Fruit fly (Drosophila melanogaster) whole organism, wandering third instar larva: Measurements from ENCODE around the gene CG2218.
A peak's percentile ranks its signal among the peaks of the same experiment; 100 is the strongest.

ENCODE experiments used
- CG32264 ChIP-seq: fragments of 200-800 bp; sonication (Bioruptor generic); optimal IDR thresholded peaks from 2 replicates; lab custom pipeline; 2016; ENCODE audit warnings: missing biosample characterization, missing genetic modification characterization
- CG9705 ChIP-seq: fragments of 200-800 bp; sonication (Bioruptor generic); optimal IDR thresholded peaks from 2 replicates; lab custom pipeline; 2018; ENCODE audit warnings: missing biosample characterization, mild to moderate bottlenecking, missing genetic modification characterization
- CrebA ChIP-seq: fragments of 200-800 bp; sonication (Bioruptor generic); optimal IDR thresholded peaks from 2 replicates; lab custom pipeline; 2016; ENCODE audit warnings: missing biosample characterization, mild to moderate bottlenecking, missing genetic modification characterization, borderline replicate concordance
- Dif ChIP-seq: fragments of 200-275, 200-300 bp; sonication (Bioruptor generic); optimal IDR thresholded peaks from 2 replicates; lab custom pipeline; 2018; ENCODE audit warnings: missing biosample characterization, missing genetic modification characterization; ENCODE audit not compliant: partially characterized antibody
- Mio ChIP-seq: sonication (Bioruptor generic); optimal IDR thresholded peaks from 2 replicates; lab custom pipeline; 2016; ENCODE audit warnings: missing biosample characterization, missing genetic modification characterization
- brk ChIP-seq: fragments of 200-800 bp; sonication (Bioruptor generic); optimal IDR thresholded peaks from 2 replicates; lab custom pipeline; 2016; ENCODE audit warnings: missing biosample characterization, mild to moderate bottlenecking, missing genetic modification characterization
- dl ChIP-seq, 2 experiments: fragments of 175-275, 200-275 bp in 1 of 2; fragments of 200-275 bp in 1 of 2; sonication (Bioruptor generic); optimal IDR thresholded peaks; lab custom pipeline; 2018; ENCODE audit warnings: mild to moderate bottlenecking in 2 of 2, missing biosample characterization in 2 of 2, missing genetic modification characterization in 2 of 2, moderate library complexity in 2 of 2; ENCODE audit not compliant: partially characterized antibody in 2 of 2, insufficient read depth in 1 of 2
- foxo ChIP-seq, 2 experiments: fragments of 200-800 bp; sonication (Bioruptor generic); optimal IDR thresholded peaks; 2 replicates in 1 of 2; 3 replicates in 1 of 2; lab custom pipeline; 2016 to 2017; ENCODE audit warnings: missing biosample characterization in 2 of 2, missing genetic modification characterization in 2 of 2
- fru ChIP-seq: fragments of 200-800 bp; sonication (Bioruptor generic); optimal IDR thresholded peaks from 3 replicates; lab custom pipeline; 2016; ENCODE audit warnings: missing biosample characterization, mild to moderate bottlenecking, missing genetic modification characterization
- h ChIP-seq: fragments of 200-800 bp; sonication (Bioruptor generic); optimal IDR thresholded peaks from 3 replicates; lab custom pipeline; 2016; ENCODE audit warnings: missing biosample characterization, mild to moderate bottlenecking, missing genetic modification characterization
- lola ChIP-seq: fragments of >200 bp; optimal IDR thresholded peaks from 2 replicates; lab custom pipeline; 2017; ENCODE audit warnings: missing biosample characterization, missing genetic modification characterization
- pan ChIP-seq: fragments of >200 bp; optimal IDR thresholded peaks from 2 replicates; lab custom pipeline; 2017
- psq ChIP-seq: fragments of 200-800 bp; sonication (Bioruptor generic); optimal IDR thresholded peaks from 3 replicates; lab custom pipeline; 2017; ENCODE audit warnings: missing biosample characterization, mild to moderate bottlenecking, missing genetic modification characterization, moderate library complexity

DNA sequence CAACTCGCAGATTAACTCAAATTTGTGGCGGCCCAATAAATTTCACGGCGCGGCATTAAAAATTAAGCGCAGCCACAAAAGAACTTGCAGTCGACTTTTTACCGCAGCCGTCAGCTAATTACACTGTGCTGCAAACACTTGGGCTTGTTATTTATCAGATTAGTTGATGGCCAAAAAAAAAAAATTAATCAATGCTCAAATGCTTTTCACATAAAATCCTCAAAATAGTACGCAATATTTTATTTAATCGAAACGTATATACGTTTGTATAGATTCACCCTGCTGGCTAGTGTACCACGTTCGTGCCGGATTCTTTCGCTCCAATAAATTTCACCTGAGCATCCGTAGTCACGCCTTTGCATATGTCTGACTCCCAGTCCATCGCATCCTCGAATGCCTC, 14.3 kb downstream of the CG2218 start:
- TF ChIP-seq brk (GFP tag; lab: Kevin White, UChicago) (no peak), fru (GFP tag; lab: Kevin White, UChicago) (peak; percentile 44), psq (GFP tag; lab: Kevin White, UChicago) (no peak), Mio (GFP tag; lab: Kevin White, UChicago) (no peak), dl (GFP tag; optimal IDR thresholded peaks at IDR 0.05; lab: Kevin White, UChicago; ENCODE audit: insufficient read depth in 1 of 2, partially characterized antibody in 2 of 2) (no peak), Dif (GFP tag; lab: Kevin White, UChicago) (no peak), lola (GFP tag; lab: Kevin White, UChicago) (no peak), CG32264 (GFP tag; lab: Kevin White, UChicago) (no peak), pan (lab: Kevin White, UChicago) (no peak), CG9705 (GFP tag; lab: Kevin White, UChicago) (no peak), CrebA (no peak), foxo (GFP tag; optimal IDR thresholded peaks at IDR 0.05; lab: Kevin White, UChicago) (peak in 1 of 2 experiments; percentile 70), h (peak; percentile 56)
